Worm (Caenorhabditis elegans) whole organism, L3 larva: ENCODE results near the gene nlp-9.

Experiments used
- eor-1 ChIP-seq, 2 experiments: fragments of 150-350 bp; optimal IDR thresholded peaks; 2 replicates each; lab custom pipeline; 2014 to 2018; ENCODE audit warnings: missing biosample characterization in 2 of 2, missing genetic modification characterization in 2 of 2
- nhr-11 ChIP-seq: fragments of 150-350 bp; optimal IDR thresholded peaks from 2 replicates; lab custom pipeline; 2014; ENCODE audit warnings: missing biosample characterization, missing genetic modification characterization

- TF ChIP-seq eor-1 (tag; optimal IDR thresholded peaks at IDR 0.05; lab: Kevin White, UChicago) = no peak
- TF ChIP-seq nhr-11 (tag; lab: Kevin White, UChicago) = no peak
These were observed 1.2 kb upstream of the nlp-9 start for ce11 chrV:4218268-4218667.
